Fruit fly (Drosophila melanogaster): Measurements from ENCODE around the gene TwdlZ.

Gene TwdlZ

DNA sequence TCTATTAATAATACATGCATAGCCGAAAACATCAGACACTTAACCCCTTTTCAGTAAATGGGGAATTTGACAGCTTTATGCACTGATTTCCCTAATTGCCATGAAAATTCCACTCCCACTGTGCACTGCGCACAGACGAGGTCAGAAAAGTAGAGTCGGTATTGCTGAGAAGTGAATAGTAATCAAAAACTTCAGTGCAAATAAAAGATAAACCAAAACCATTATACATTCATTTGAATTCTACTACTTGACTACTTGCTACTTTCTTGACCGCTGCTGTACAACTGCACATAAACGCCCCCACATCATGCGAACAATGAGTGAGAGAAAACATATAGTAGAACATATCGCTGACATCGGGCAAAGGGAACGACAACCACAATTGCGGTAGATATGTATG lies 46.5 kb upstream of the TwdlZ start (continued):
- TF ChIP-seq Lpt (GFP tag; optimal IDR thresholded peaks at IDR 0.05) = peak; percentile 80
- peak; percentile 11 for TF ChIP-seq CG9139 (GFP tag; optimal IDR thresholded peaks at IDR 0.05)
- peak; percentile 60 for TF ChIP-seq CG4318 (GFP tag; optimal IDR thresholded peaks at IDR 0.05)
- peak; percentile 81 for TF ChIP-seq Hr39 (GFP tag; optimal IDR thresholded peaks at IDR 0.05)
- peak; percentile 72 for TF ChIP-seq cyc (GFP tag; optimal IDR thresholded peaks at IDR 0.05)
- peak; percentile 61 for TF ChIP-seq CG6792 (GFP tag; optimal IDR thresholded peaks at IDR 0.05)
- TF ChIP-seq Hr4 (GFP tag; optimal IDR thresholded peaks at IDR 0.05) = peak; percentile 87
- TF ChIP-seq ss (GFP tag; optimal IDR thresholded peaks at IDR 0.05) = peak; percentile 13 to 44
- TF ChIP-seq CG6808 (GFP tag; optimal IDR thresholded peaks at IDR 0.05) = peak; percentile 35
- no peak for TF ChIP-seq Blimp-1 (GFP tag; optimal IDR thresholded peaks at IDR 0.05)
- peak; percentile 56 for TF ChIP-seq Ets21C (GFP tag; optimal IDR thresholded peaks at IDR 0.05)
- TF ChIP-seq acj6 (GFP tag; optimal IDR thresholded peaks at IDR 0.05) = peak; percentile 78
- peak; percentile 51 for TF ChIP-seq CG16779 (tag; optimal IDR thresholded peaks at IDR 0.05)
- peak; percentile 67 for TF ChIP-seq CG10669 (GFP tag; optimal IDR thresholded peaks at IDR 0.05)
- TF ChIP-seq OdsH (GFP tag; optimal IDR thresholded peaks at IDR 0.05) = peak; percentile 80
- peak; percentile 64 for TF ChIP-seq CG7368 (GFP tag; optimal IDR thresholded peaks at IDR 0.05)
- peak; percentile 76; the same call in 1 of the 2 replicates for TF ChIP-seq CG11294 (GFP tag; IDR thresholded peaks at IDR 0.05)
- TF ChIP-seq lz (GFP tag; optimal IDR thresholded peaks at IDR 0.05) = peak; percentile 63
- TF ChIP-seq CG34406 (GFP tag; optimal IDR thresholded peaks at IDR 0.05) = peak; percentile 52
- peak; percentile 61 for TF ChIP-seq Smox (GFP tag; optimal IDR thresholded peaks at IDR 0.05)
- peak; percentile 66 for TF ChIP-seq CG10631 (GFP tag; optimal IDR thresholded peaks at IDR 0.05)
- peak; percentile 86 for TF ChIP-seq Gug (GFP tag; IDR thresholded peaks at IDR 0.05)
- peak; percentile 65 for TF ChIP-seq Eip75B (GFP tag; optimal IDR thresholded peaks at IDR 0.05)
- peak; percentile 80 for TF ChIP-seq CG31627 (GFP tag; optimal IDR thresholded peaks at IDR 0.05)
- peak; percentile 33 to 70 for TF ChIP-seq salr (GFP tag; optimal IDR thresholded peaks at IDR 0.05)
- no peak for TF ChIP-seq CG6854 (GFP tag; optimal IDR thresholded peaks at IDR 0.05)
- TF ChIP-seq dac (GFP tag; optimal IDR thresholded peaks at IDR 0.05) = peak; percentile 68
- no peak for TF ChIP-seq Hr38 (GFP tag; optimal IDR thresholded peaks at IDR 0.05)
- TF ChIP-seq svp (GFP tag) = peak; percentile 57
- peak; percentile 53 for TF ChIP-seq Ets96B (tag; optimal IDR thresholded peaks at IDR 0.05)
- TF ChIP-seq Eip78C (GFP tag) = peak; percentile 93
- peak; percentile 78 for TF ChIP-seq CG3919 (GFP tag; optimal IDR thresholded peaks at IDR 0.05)
- peak; percentile 88 for TF ChIP-seq CG15336 (GFP tag; IDR thresholded peaks at IDR 0.05)
- TF ChIP-seq spab (GFP tag; optimal IDR thresholded peaks at IDR 0.05) = peak; percentile 34

DNA sequence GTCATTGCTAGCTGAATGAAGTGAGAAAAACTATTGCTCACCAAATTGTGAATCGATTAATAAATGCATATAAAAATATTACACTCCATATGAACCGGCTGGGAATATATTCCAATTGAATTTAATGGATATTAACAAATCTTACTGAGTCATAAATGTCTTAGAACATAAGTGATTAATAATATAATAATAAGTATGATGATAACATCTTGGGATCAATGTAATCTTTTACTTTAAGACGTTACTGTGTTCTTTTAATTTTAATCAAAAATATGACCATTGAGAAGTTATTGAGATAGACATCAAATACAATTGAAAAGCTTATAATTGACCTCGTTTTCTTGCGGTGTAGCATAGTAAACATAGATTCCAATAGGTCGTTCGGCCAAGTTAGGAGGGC lies 45.7 kb upstream of the TwdlZ start:
- TF ChIP-seq fkh (GFP tag; optimal IDR thresholded peaks at IDR 0.05) (peak; percentile 42), Eip78C (GFP tag) (peak; percentile 9), Lpt (GFP tag; optimal IDR thresholded peaks at IDR 0.05) (peak; percentile 7), CG32006 (GFP tag; optimal IDR thresholded peaks at IDR 0.05) (peak; percentile 43), net (GFP tag; optimal IDR thresholded peaks at IDR 0.05) (no peak)

DNA sequence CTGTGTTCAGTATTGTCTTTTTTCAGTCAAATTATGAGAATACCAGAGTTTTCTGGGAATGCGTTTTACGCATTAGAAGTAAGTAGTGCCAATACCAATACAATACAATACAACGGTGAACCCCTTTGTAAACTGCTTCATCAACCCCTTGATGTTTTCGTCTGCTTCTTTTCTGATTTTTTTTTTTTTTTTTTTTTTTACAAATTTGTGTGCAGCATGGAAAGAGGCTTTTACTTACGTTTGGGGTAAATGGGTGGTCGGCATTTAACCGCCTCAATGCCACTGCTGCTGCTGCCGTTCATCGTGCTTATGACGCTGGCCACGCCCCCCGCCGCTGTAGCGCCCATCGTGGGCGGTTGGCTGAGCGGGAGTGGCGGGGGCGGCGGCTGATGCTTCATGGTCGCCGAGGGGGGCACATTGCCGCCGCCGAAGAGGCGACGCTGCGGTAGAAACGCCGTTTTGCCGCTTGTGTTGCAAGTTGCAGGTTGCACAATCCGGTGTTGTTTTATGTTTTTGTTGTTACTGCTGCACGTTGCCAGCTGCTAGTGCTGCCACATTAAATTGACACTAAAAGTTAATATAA lies 44.1 kb upstream of the TwdlZ start:
- TF ChIP-seq CG8632 (GFP tag; optimal IDR thresholded peaks at IDR 0.05) (no peak), CG8119 (GFP tag; IDR thresholded peaks at IDR 0.05) (no peak), CG1621 (tag; optimal IDR thresholded peaks at IDR 0.05) (no peak), CG8319 (GFP tag; optimal IDR thresholded peaks at IDR 0.05) (no peak), CG9139 (GFP tag; optimal IDR thresholded peaks at IDR 0.05) (no peak), acj6 (GFP tag; optimal IDR thresholded peaks at IDR 0.05) (no peak), cyc (GFP tag; optimal IDR thresholded peaks at IDR 0.05) (no peak), CG10631 (GFP tag; optimal IDR thresholded peaks at IDR 0.05) (no peak), CG31627 (GFP tag; optimal IDR thresholded peaks at IDR 0.05) (no peak), ss (GFP tag; optimal IDR thresholded peaks at IDR 0.05) (no peak)
